Fruit fly (Drosophila melanogaster): ENCODE data around the gene Nph.

Gene Nph

dm6 chr3R:30043139-30043744 is 38.6 kb upstream of the Nph start, which contains the start of gene Sry-delta:
Sry-delta (plus strand) TSS chr3R:30043341.
- TF ChIP-seq CG4496 (GFP tag; IDR thresholded peaks at IDR 0.05) (peak; percentile 43; the same call in 2 of the 3 replicates), CG34367 (tag; optimal IDR thresholded peaks at IDR 0.05) (no peak), CG9948 (tag; optimal IDR thresholded peaks at IDR 0.05) (no peak), Ets98B (GFP tag; IDR thresholded peaks at IDR 0.05) (peak; percentile 75), fd96Ca (GFP tag; IDR thresholded peaks at IDR 0.05) (peak; percentile 70; the same call in 2 of the 3 replicates), CG17806 (tag; optimal IDR thresholded peaks at IDR 0.05) (peak; percentile 23), CG15710 (tag; optimal IDR thresholded peaks at IDR 0.05) (peak; percentile 48), rn (GFP tag; IDR thresholded peaks at IDR 0.05) (peak; percentile 42; the same call in 1 of the 2 replicates), Snoo (tag; optimal IDR thresholded peaks at IDR 0.05) (peak; percentile 65)

- TF ChIP-seq CG9948 (tag; optimal IDR thresholded peaks at IDR 0.05) = no peak
- TF ChIP-seq Pif1A (GFP tag; optimal IDR thresholded peaks at IDR 0.05) = no peak
- TF ChIP-seq CG8159 (tag; optimal IDR thresholded peaks at IDR 0.05) = no peak
- no peak for TF ChIP-seq CG13204 (GFP tag; optimal IDR thresholded peaks at IDR 0.05)
- TF ChIP-seq CG14655 (GFP tag; optimal IDR thresholded peaks at IDR 0.05) = no peak
- no peak for TF ChIP-seq CG4496 (GFP tag; IDR thresholded peaks at IDR 0.05)
- no peak for TF ChIP-seq Snoo (tag; optimal IDR thresholded peaks at IDR 0.05)
- TF ChIP-seq Ets98B (GFP tag; IDR thresholded peaks at IDR 0.05) = no peak
- TF ChIP-seq CG32121 (GFP tag; IDR thresholded peaks at IDR 0.05) = no peak
- no peak for TF ChIP-seq Pif1B (GFP tag; optimal IDR thresholded peaks at IDR 0.05)
- TF ChIP-seq EcR (GFP tag; optimal IDR thresholded peaks at IDR 0.05) = no peak
- TF ChIP-seq CG8301 (tag; optimal IDR thresholded peaks at IDR 0.05) = no peak
Observed at dm6 chr3R:30040879-30041278, 36.2 kb upstream of the Nph start.

dm6 chr3R:30039494-30039893 is 34.8 kb upstream of the Nph start, which contains the start of the genes janA, Sry-alpha and Sry-beta:
janA (minus strand) TSS chr3R:30039533.
Sry-alpha (plus strand) TSS chr3R:30039719.
Sry-beta (plus strand) TSS chr3R:30039719.
- TF ChIP-seq Ets98B (GFP tag; IDR thresholded peaks at IDR 0.05) (no peak), CG15710 (tag; optimal IDR thresholded peaks at IDR 0.05) (peak; percentile 2)

- TF ChIP-seq CG17806 (tag; optimal IDR thresholded peaks at IDR 0.05) = no peak
- no peak for TF ChIP-seq CG34367 (tag; optimal IDR thresholded peaks at IDR 0.05)
- TF ChIP-seq CG32121 (GFP tag; IDR thresholded peaks at IDR 0.05) = no peak
- no peak for TF ChIP-seq D1 (tag; optimal IDR thresholded peaks at IDR 0.05)
- no peak for TF ChIP-seq CG8301 (tag; optimal IDR thresholded peaks at IDR 0.05)
Observed at dm6 chr3R:30038628-30039027, 34.0 kb upstream of the Nph start, which contains the start of gene janB. janB (minus strand) TSS chr3R:30038728.

- TF ChIP-seq EcR (GFP tag; optimal IDR thresholded peaks at IDR 0.05) = no peak
- TF ChIP-seq CG32121 (GFP tag; IDR thresholded peaks at IDR 0.05) = no peak
- no peak for TF ChIP-seq Pif1B (GFP tag; optimal IDR thresholded peaks at IDR 0.05)
- TF ChIP-seq CG8301 (tag; optimal IDR thresholded peaks at IDR 0.05) = no peak
- TF ChIP-seq D1 (tag; optimal IDR thresholded peaks at IDR 0.05) = no peak
- TF ChIP-seq CG14655 (GFP tag; optimal IDR thresholded peaks at IDR 0.05) = no peak
- TF ChIP-seq CG8159 (tag; optimal IDR thresholded peaks at IDR 0.05) = no peak
Observed at dm6 chr3R:30037630-30038029, 33.0 kb upstream of the Nph start, which contains the start of gene ocn. ocn (minus strand) TSS chr3R:30037730.

- TF ChIP-seq CG9948 (tag; optimal IDR thresholded peaks at IDR 0.05) (no peak), Ets98B (GFP tag; IDR thresholded peaks at IDR 0.05) (no peak), CG8301 (tag; optimal IDR thresholded peaks at IDR 0.05) (no peak), CG15710 (tag; optimal IDR thresholded peaks at IDR 0.05) (no peak), CG14655 (GFP tag; optimal IDR thresholded peaks at IDR 0.05) (no peak)
Observed at dm6 chr3R:30036609-30037008, 31.9 kb upstream of the Nph start, which contains the start of gene ZIPIC. ZIPIC (minus strand) TSS chr3R:30036870.

- no peak for TF ChIP-seq CG14655 (GFP tag; optimal IDR thresholded peaks at IDR 0.05)
- no peak for TF ChIP-seq CG17806 (tag; optimal IDR thresholded peaks at IDR 0.05)
- TF ChIP-seq CG8159 (tag; optimal IDR thresholded peaks at IDR 0.05) = no peak
- TF ChIP-seq D1 (tag; optimal IDR thresholded peaks at IDR 0.05) = no peak
- no peak for TF ChIP-seq fd96Ca (GFP tag; IDR thresholded peaks at IDR 0.05)
- no peak for TF ChIP-seq CG12605 (GFP tag; IDR thresholded peaks at IDR 0.05)
- no peak for TF ChIP-seq CG8301 (tag; optimal IDR thresholded peaks at IDR 0.05)
- TF ChIP-seq CG15710 (tag; optimal IDR thresholded peaks at IDR 0.05) = no peak
- no peak for TF ChIP-seq gl (tag; optimal IDR thresholded peaks at IDR 0.05)
- TF ChIP-seq Snoo (tag; optimal IDR thresholded peaks at IDR 0.05) = no peak
- no peak for TF ChIP-seq Pif1A (GFP tag; optimal IDR thresholded peaks at IDR 0.05)
- TF ChIP-seq Ets98B (GFP tag; IDR thresholded peaks at IDR 0.05) = no peak
- TF ChIP-seq CG13204 (GFP tag; optimal IDR thresholded peaks at IDR 0.05) = no peak
- TF ChIP-seq Pif1B (GFP tag; optimal IDR thresholded peaks at IDR 0.05) = no peak
- no peak for TF ChIP-seq EcR (GFP tag; optimal IDR thresholded peaks at IDR 0.05)
- TF ChIP-seq CG10348 (GFP tag; IDR thresholded peaks at IDR 0.05) = no peak
- TF ChIP-seq CG32121 (GFP tag; IDR thresholded peaks at IDR 0.05) = no peak
- TF ChIP-seq rn (GFP tag; IDR thresholded peaks at IDR 0.05) = no peak
- no peak for TF ChIP-seq CG34367 (tag; optimal IDR thresholded peaks at IDR 0.05)
Observed at dm6 chr3R:30032281-30032680, 27.6 kb upstream of the Nph start.
